Fruit fly (Drosophila melanogaster) whole organism, embryonic: Measurements from ENCODE around the gene pros.
A peak's percentile ranks its signal among the peaks of the same experiment; 100 is the strongest.

Experiments used
- Awh ChIP-seq: fragments of 200-800 bp; sonication (Bioruptor generic); IDR thresholded peaks from 2 replicates; pipeline ENCODE4, ENCODE4 v1.3.6; 2022; ENCODE audit warnings: missing biosample characterization, missing genetic modification characterization
- BEAF-32 ChIP-seq: fragments of 200-800 bp; sonication (Bioruptor generic); optimal IDR thresholded peaks from 3 replicates; lab custom pipeline; 2017; ENCODE audit warnings: missing biosample characterization, missing genetic modification characterization, mild to moderate bottlenecking, moderate library complexity, missing genetic modification reagents
- CG10543 ChIP-seq: fragments of 200-800 bp; sonication (Bioruptor generic); optimal IDR thresholded peaks from 3 replicates; lab custom pipeline; 2017; ENCODE audit warnings: missing biosample characterization, mild to moderate bottlenecking, missing genetic modification characterization, moderate library complexity
- CG10959 ChIP-seq: fragments of 200-800 bp; sonication (Bioruptor generic); IDR thresholded peaks from 2 replicates; pipeline ENCODE4 v1.3.6; 2022; ENCODE audit warnings: missing biosample characterization, missing genetic modification characterization
- CG10979 ChIP-seq: fragments of 200-800 bp; sonication (Bioruptor generic); optimal IDR thresholded peaks from 2 replicates; lab custom pipeline; 2018; ENCODE audit warnings: missing biosample characterization, mild to moderate bottlenecking, missing genetic modification characterization, moderate library complexity
- CG14441 ChIP-seq: fragments of 200-800 bp; sonication (Bioruptor generic); IDR thresholded peaks from 2 replicates; pipeline ENCODE4 v1.3.6; 2022; ENCODE audit warnings: missing biosample characterization, missing genetic modification characterization
- CG15601 ChIP-seq: fragments of 200-800 bp; sonication (Bioruptor generic); optimal IDR thresholded peaks from 3 replicates; lab custom pipeline; 2019; ENCODE audit warnings: missing biosample characterization, mild to moderate bottlenecking, missing genetic modification characterization, moderate library complexity
- CG1647 ChIP-seq: fragments of 200-800 bp; sonication (Bioruptor generic); optimal IDR thresholded peaks from 3 replicates; lab custom pipeline; 2016; ENCODE audit warnings: missing biosample characterization, missing genetic modification characterization
- CG17829 ChIP-seq: fragments of 200-800 bp; optimal IDR thresholded peaks from 2 replicates; lab custom pipeline; 2019; ENCODE audit warnings: missing biosample characterization, mild to moderate bottlenecking, missing genetic modification characterization, moderate library complexity
- CG18011 ChIP-seq: fragments of 200-800 bp; sonication (Bioruptor generic); optimal IDR thresholded peaks from 2 replicates; lab custom pipeline; 2017; ENCODE audit warnings: missing biosample characterization, missing genetic modification characterization, mild to moderate bottlenecking, moderate library complexity, missing genotype
- CG18764 ChIP-seq: fragments of 200-800 bp; sonication (Bioruptor generic); optimal IDR thresholded peaks from 3 replicates; lab custom pipeline; 2016; ENCODE audit warnings: missing biosample characterization, missing genetic modification characterization
- CG33557 ChIP-seq: fragments of 200-800 bp; sonication (Bioruptor generic); optimal IDR thresholded peaks from 2 replicates; lab custom pipeline; 2019; ENCODE audit warnings: missing biosample characterization, mild to moderate bottlenecking, missing genetic modification characterization, moderate library complexity
- CG34224 ChIP-seq: fragments of 200-800 bp; sonication (Bioruptor generic); IDR thresholded peaks from 3 replicates; pipeline ENCODE4 v1.3.6; 2022; ENCODE audit warnings: missing biosample characterization, missing genetic modification characterization; ENCODE audit not compliant: partially characterized antibody
- CG3995 ChIP-seq: fragments of 200-800 bp; sonication (Bioruptor generic); optimal IDR thresholded peaks from 3 replicates; lab custom pipeline; 2016; ENCODE audit warnings: missing biosample characterization, missing genetic modification characterization
- CG6689 ChIP-seq: fragments of 200-800 bp; sonication (Bioruptor generic); IDR thresholded peaks from 2 replicates; pipeline ENCODE4 v1.3.6; 2022; ENCODE audit warnings: missing biosample characterization, missing genetic modification characterization
- CG7786 ChIP-seq: fragments of 200-800 bp; sonication (Bioruptor generic); optimal IDR thresholded peaks from 2 replicates; lab custom pipeline; 2016; ENCODE audit warnings: missing biosample characterization, missing genetic modification characterization
- CG8765 ChIP-seq: fragments of 200-800 bp; sonication (Bioruptor generic); IDR thresholded peaks from 2 replicates; pipeline ENCODE4 v1.3.6; 2022; ENCODE audit warnings: missing biosample characterization, missing genetic modification characterization
- CG9727 ChIP-seq: fragments of 200-800 bp; sonication (Bioruptor generic); optimal IDR thresholded peaks from 3 replicates; lab custom pipeline; 2017; ENCODE audit warnings: missing biosample characterization, mild to moderate bottlenecking, missing genetic modification characterization
- Ets65A ChIP-seq: fragments of 200-800 bp; sonication (Bioruptor generic); peaks from one replicate; lab custom pipeline; 2016; ENCODE audit warnings: missing biosample characterization, missing genetic modification characterization
- H15 ChIP-seq: fragments of 200-800 bp; sonication (Bioruptor generic); IDR thresholded peaks from 3 replicates; pipeline ENCODE4 v1.3.6; 2022; ENCODE audit warnings: missing biosample characterization, missing genetic modification characterization
- HLH4C ChIP-seq: fragments of 200-800 bp; sonication (Bioruptor generic); IDR thresholded peaks from 3 replicates; pipeline ENCODE4 v1.3.6; 2022; ENCODE audit warnings: missing biosample characterization, missing genetic modification characterization; ENCODE audit not compliant: partially characterized antibody
- Hey ChIP-seq: fragments of 200-800 bp; sonication (Bioruptor generic); optimal IDR thresholded peaks from 3 replicates; lab custom pipeline; 2018; ENCODE audit warnings: missing biosample characterization, mild to moderate bottlenecking, missing genetic modification characterization
- MESR4 ChIP-seq: fragments of 200-800 bp; sonication (Bioruptor generic); optimal IDR thresholded peaks from 2 replicates; lab custom pipeline; 2018; ENCODE audit warnings: missing biosample characterization, mild to moderate bottlenecking, missing genetic modification characterization, moderate library complexity
- Mes4 ChIP-seq: fragments of 200-800 bp; sonication (Bioruptor generic); optimal IDR thresholded peaks from 2 replicates; lab custom pipeline; 2016; ENCODE audit warnings: missing biosample characterization, missing genetic modification characterization
- NC2α ChIP-seq: fragments of 200-800 bp; sonication (Bioruptor generic); optimal IDR thresholded peaks from 2 replicates; lab custom pipeline; 2016; ENCODE audit warnings: missing biosample characterization, missing genetic modification characterization
- Nf-YA ChIP-seq: fragments of 200-800 bp; sonication (Bioruptor generic); IDR thresholded peaks from 2 replicates; pipeline ENCODE4 v1.3.6; 2022; ENCODE audit warnings: missing biosample characterization, missing genetic modification characterization
- NfI ChIP-seq: fragments of 200-800 bp; sonication (Bioruptor generic); optimal IDR thresholded peaks from 3 replicates; lab custom pipeline; 2018; ENCODE audit warnings: missing biosample characterization, mild to moderate bottlenecking, missing genetic modification characterization, moderate library complexity
- Pdp1 ChIP-seq, 2 experiments: fragments of 200-800 bp; sonication (Bioruptor generic); optimal IDR thresholded peaks; 3 replicates each; lab custom pipeline; 2016; ENCODE audit warnings: missing biosample characterization in 2 of 2, missing genetic modification characterization in 2 of 2, mild to moderate bottlenecking in 1 of 2, moderate library complexity in 1 of 2
- Scr ChIP-seq: fragments of 200-800 bp; sonication (Bioruptor generic); IDR thresholded peaks from 2 replicates; pipeline ENCODE4 v1.3.6; 2022; ENCODE audit warnings: missing biosample characterization, missing genetic modification characterization; ENCODE audit not compliant: partially characterized antibody
- Sry-δ ChIP-seq: fragments of 200-800 bp; sonication (Bioruptor generic); optimal IDR thresholded peaks from 2 replicates; lab custom pipeline; 2016; ENCODE audit warnings: missing biosample characterization, missing genetic modification characterization
- Ssrp ChIP-seq: fragments of 200-800 bp; sonication (Bioruptor generic); optimal IDR thresholded peaks from 2 replicates; lab custom pipeline; 2018; ENCODE audit warnings: missing biosample characterization, mild to moderate bottlenecking, missing genetic modification characterization, moderate library complexity
- bbx ChIP-seq: fragments of 200-800 bp; sonication (Bioruptor generic); IDR thresholded peaks from 2 replicates; pipeline ENCODE4 v1.3.6; 2022; ENCODE audit warnings: missing biosample characterization, missing genetic modification characterization; ENCODE audit not compliant: partially characterized antibody
- chm ChIP-seq: fragments of 200-800 bp; sonication (Bioruptor generic); IDR thresholded peaks from 2 replicates; pipeline ENCODE4 v1.3.6; 2022; ENCODE audit warnings: missing biosample characterization, missing genetic modification characterization
- da ChIP-seq: fragments of 200-800 bp; sonication (Bioruptor generic); optimal IDR thresholded peaks from 2 replicates; lab custom pipeline; 2016; ENCODE audit warnings: missing biosample characterization, missing genetic modification characterization
- dati ChIP-seq: fragments of 200-800 bp; sonication (Bioruptor generic); IDR thresholded peaks from 2 replicates; pipeline ENCODE4 v1.3.6; 2022; ENCODE audit warnings: missing biosample characterization, missing genetic modification characterization
- dpn ChIP-seq, 2 experiments: fragments of 200-800 bp; sonication (Bioruptor generic); optimal IDR thresholded peaks; 3 replicates each; lab custom pipeline; 2016; ENCODE audit warnings: missing biosample characterization in 2 of 2, missing genetic modification characterization in 2 of 2
- grau ChIP-seq: fragments of 200-800 bp; optimal IDR thresholded peaks from 3 replicates; lab custom pipeline; 2019; ENCODE audit warnings: missing biosample characterization, mild to moderate bottlenecking, missing genetic modification characterization, moderate library complexity
- hb ChIP-seq: fragments of 200-800 bp; sonication (Bioruptor generic); IDR thresholded peaks from 3 replicates; pipeline ENCODE4 v1.3.6; 2022; ENCODE audit warnings: missing biosample characterization, missing genetic modification characterization; ENCODE audit not compliant: partially characterized antibody
- kah ChIP-seq: fragments of 200-800 bp; sonication (Bioruptor generic); optimal IDR thresholded peaks from 2 replicates; lab custom pipeline; 2018; ENCODE audit warnings: missing biosample characterization, mild to moderate bottlenecking, missing genetic modification characterization
- klu ChIP-seq: fragments of 200-800 bp; sonication (Bioruptor generic); IDR thresholded peaks from 2 replicates; pipeline ENCODE4 v1.3.6; 2022; ENCODE audit warnings: missing biosample characterization, missing genetic modification characterization
- nmo ChIP-seq: fragments of 200-800 bp; sonication (Bioruptor generic); optimal IDR thresholded peaks from 2 replicates; lab custom pipeline; 2018; ENCODE audit warnings: missing biosample characterization, mild to moderate bottlenecking, missing genetic modification characterization, moderate library complexity
- org-1 ChIP-seq: fragments of 200-800 bp; sonication (Bioruptor generic); optimal IDR thresholded peaks from 2 replicates; lab custom pipeline; 2017; ENCODE audit warnings: missing biosample characterization, missing genetic modification characterization
- pnt ChIP-seq: fragments of 200-800 bp; sonication (Bioruptor generic); optimal IDR thresholded peaks from 3 replicates; lab custom pipeline; 2016; ENCODE audit warnings: missing biosample characterization, missing genetic modification characterization
- tap ChIP-seq: fragments of 200-800 bp; optimal IDR thresholded peaks from 3 replicates; lab custom pipeline; 2019; ENCODE audit warnings: missing biosample characterization, mild to moderate bottlenecking, missing genetic modification characterization, moderate library complexity
- tin ChIP-seq: fragments of 200-800 bp; sonication (Bioruptor generic); optimal IDR thresholded peaks from 3 replicates; lab custom pipeline; 2016; ENCODE audit warnings: missing biosample characterization, missing genetic modification characterization
- ttk ChIP-seq: fragments of 200-800 bp; sonication (Bioruptor generic); IDR thresholded peaks from 2 replicates; pipeline ENCODE4 v2.1.2; 2022; ENCODE audit warnings: missing biosample characterization, missing genetic modification characterization
- tx ChIP-seq: fragments of 200-800 bp; sonication (Bioruptor generic); optimal IDR thresholded peaks from 2 replicates; lab custom pipeline; 2016; ENCODE audit warnings: missing biosample characterization, missing genetic modification characterization
- zfh2 ChIP-seq: fragments of 200-800 bp; sonication (Bioruptor generic); optimal IDR thresholded peaks from 2 replicates; lab custom pipeline; 2016; ENCODE audit warnings: missing biosample characterization, missing genetic modification characterization

pros gene

DNA sequence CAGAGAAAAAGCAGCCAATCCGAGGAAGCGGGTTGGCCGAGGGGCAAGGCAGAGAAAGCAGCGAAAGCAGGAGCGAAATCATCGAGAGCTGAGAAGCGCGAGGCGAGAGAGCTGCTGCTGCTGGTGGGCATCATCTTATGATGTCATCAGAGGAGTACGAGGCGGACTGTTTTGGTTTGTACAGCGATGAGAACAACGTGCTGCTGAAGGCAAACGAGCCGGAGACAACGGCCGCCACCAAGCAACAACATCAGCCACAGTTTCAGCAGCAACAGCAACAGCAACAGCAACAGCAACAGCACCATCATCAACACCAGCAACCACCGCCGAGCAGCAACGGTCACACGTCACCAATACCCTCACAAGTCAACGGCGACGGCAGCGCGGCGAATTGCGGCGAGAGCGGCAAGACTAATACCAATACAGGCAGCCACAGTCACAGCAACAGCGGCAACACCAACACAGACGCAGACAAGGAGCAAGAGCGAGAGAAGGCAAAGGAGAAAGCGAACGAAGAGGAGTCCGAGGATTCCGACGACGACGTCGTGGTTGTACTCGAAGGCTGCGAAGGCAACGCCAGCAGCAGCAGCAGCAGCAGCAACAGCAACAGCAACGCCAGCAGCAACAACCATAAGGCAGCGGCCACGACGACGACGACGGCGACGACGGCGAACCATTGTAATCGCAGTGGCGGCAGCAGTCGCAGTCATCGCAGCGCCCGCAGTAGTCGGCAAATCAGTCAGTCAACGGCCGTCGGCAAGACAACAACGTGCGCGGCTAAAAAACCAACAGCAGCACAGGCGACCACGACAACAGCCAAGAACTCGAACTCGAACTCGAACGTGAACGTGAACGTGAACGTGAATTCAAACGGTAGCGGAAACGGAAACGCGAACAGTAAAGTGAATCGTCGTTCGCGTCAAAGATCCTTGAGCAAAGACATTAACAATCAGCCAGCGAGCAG, 44.1 kb downstream of the pros start (continued):
- TF ChIP-seq CG3995 (GFP tag; lab: Kevin White, UChicago) = peak; percentile 29
- TF ChIP-seq hb (GFP tag; lab: Robert Waterston, UW) = no peak
- peak; percentile 36; the same call in 1 of the 3 replicates for TF ChIP-seq CG34224 (GFP tag; lab: Robert Waterston, UW)
- TF ChIP-seq klu (GFP tag; lab: Robert Waterston, UW) = no peak
- TF ChIP-seq MESR4 (GFP tag; lab: Kevin White, UChicago) = peak; percentile 1
- TF ChIP-seq HLH4C (GFP tag; lab: Robert Waterston, UW) = 0 out of 3 replicates have a peak, but pooled peaks have one; percentile 31
- no peak for TF ChIP-seq Nf-YA (GFP tag; lab: Robert Waterston, UW)
- TF ChIP-seq Ssrp (tag; lab: Kevin White, UChicago) = no peak
- no peak for TF ChIP-seq H15 (GFP tag; lab: Robert Waterston, UW)
- TF ChIP-seq CG33557 (GFP tag; lab: Kevin White, UChicago) = peak; percentile 39
- TF ChIP-seq CG18011 = no peak
- no peak for TF ChIP-seq Ets65A (GFP tag; lab: Kevin White, UChicago)
- TF ChIP-seq CG17829 (tag; lab: Kevin White, UChicago) = peak; percentile 66
- TF ChIP-seq dpn (GFP tag; optimal IDR thresholded peaks at IDR 0.05; lab: Kevin White, UChicago) = peak in 1 of 2 experiments; percentile 27
- TF ChIP-seq Awh (GFP tag; lab: Robert Waterston, UW) = no peak
- TF ChIP-seq zfh2 (GFP tag; lab: Kevin White, UChicago) = no peak
- peak; percentile 58 for TF ChIP-seq kah (GFP tag; lab: Kevin White, UChicago)
- peak; percentile 60 for TF ChIP-seq chm
- TF ChIP-seq tap = no peak
- TF ChIP-seq Mes4 (GFP tag; lab: Kevin White, UChicago) = peak; percentile 63
- TF ChIP-seq CG8765 = peak; percentile 21
- no peak for TF ChIP-seq Pdp1 (GFP tag; optimal IDR thresholded peaks at IDR 0.05; lab: Kevin White, UChicago)
- TF ChIP-seq BEAF-32 (GFP tag; lab: Kevin White, UChicago) = no peak
- TF ChIP-seq CG9727 (GFP tag; lab: Kevin White, UChicago) = peak; percentile 55
- TF ChIP-seq CG14441 (GFP tag; lab: Robert Waterston, UW) = 0 out of 2 replicates have a peak, but pooled peaks have one; percentile 22
- TF ChIP-seq NfI (GFP tag; lab: Kevin White, UChicago) = no peak
- peak; percentile 74 for TF ChIP-seq bbx
- TF ChIP-seq CG7786 (GFP tag; lab: Kevin White, UChicago) = no peak
- TF ChIP-seq grau (tag; lab: Kevin White, UChicago) = peak; percentile 9
- peak; percentile 14 for TF ChIP-seq nmo (GFP tag; lab: Kevin White, UChicago)
- TF ChIP-seq CG18764 (GFP tag; lab: Kevin White, UChicago) = no peak
- peak; percentile 22 for TF ChIP-seq NC2α (GFP tag; lab: Kevin White, UChicago)
- TF ChIP-seq pnt (GFP tag; lab: Kevin White, UChicago) = no peak
- TF ChIP-seq tin = no peak
- TF ChIP-seq Sry-δ = no peak
- TF ChIP-seq dati (GFP tag; lab: Robert Waterston, UW) = no peak
- peak; percentile 2 for TF ChIP-seq org-1 (GFP tag; lab: Kevin White, UChicago)
- no peak for TF ChIP-seq CG10959 (GFP tag; lab: Robert Waterston, UW)
- no peak for TF ChIP-seq CG15601 (tag; lab: Kevin White, UChicago)
- no peak for TF ChIP-seq CG1647 (GFP tag; lab: Kevin White, UChicago)
- 0 out of 2 replicates have a peak, but pooled peaks have one; percentile 11 for TF ChIP-seq Scr
- no peak for TF ChIP-seq tx
- peak; percentile 28 for TF ChIP-seq CG10979 (tag; lab: Kevin White, UChicago)
- TF ChIP-seq CG10543 = peak; percentile 13
- no peak for TF ChIP-seq ttk (GFP tag; lab: Robert Waterston, UW)
- peak; percentile 0 for TF ChIP-seq Hey (tag; lab: Kevin White, UChicago)
- no peak for TF ChIP-seq da (GFP tag; lab: Kevin White, UChicago)
- TF ChIP-seq CG6689 (GFP tag; lab: Robert Waterston, UW) = no peak
